Worm (Caenorhabditis elegans) whole organism, young adult: ENCODE results near the gene zyg-8.

Experiments used
- B0019.2 ChIP-seq: fragments of 200-800 bp; sonication (Bioruptor generic); conservative IDR thresholded peaks from 2 replicates; pipeline ENCODE4 v1.3.6; 2022; ENCODE audit warnings: missing genetic modification reagents, missing genetic modification characterization, missing compliant biosample characterization
- B0336.3 ChIP-seq: fragments of 200-800 bp; sonication (Bioruptor generic); IDR thresholded peaks from 2 replicates; pipeline ENCODE4 v1.3.6; 2022; ENCODE audit warnings: missing genetic modification characterization, missing compliant biosample characterization
- F33H1.4 ChIP-seq: fragments of 200-800 bp; sonication (Bioruptor generic); IDR thresholded peaks from 2 replicates; pipeline ENCODE4 v1.3.6; 2022; ENCODE audit warnings: missing genetic modification reagents, missing genetic modification characterization, missing compliant biosample characterization
- F57A8.1 ChIP-seq: fragments of 200-800 bp; sonication (Bioruptor generic); optimal IDR thresholded peaks from 2 replicates; lab custom pipeline; 2018; ENCODE audit warnings: mild to moderate bottlenecking, missing genetic modification characterization, moderate library complexity, missing compliant biosample characterization
- F57C9.4 ChIP-seq: sonication (generic microtip); optimal IDR thresholded peaks from 2 replicates; lab custom pipeline; 2017; ENCODE audit warnings: mild to moderate bottlenecking, missing genetic modification characterization, missing compliant biosample characterization
- Y53F4B.3 ChIP-seq: fragments of 200-800 bp; sonication (Bioruptor generic); IDR thresholded peaks from 2 replicates; pipeline ENCODE4 v1.3.6; 2022; ENCODE audit warnings: missing genetic modification reagents, missing genetic modification characterization, missing compliant biosample characterization
- Y79H2A.3 ChIP-seq: fragments of 200-800 bp; sonication (Bioruptor generic); conservative IDR thresholded peaks from 2 replicates; pipeline ENCODE4 v1.3.6; 2022; ENCODE audit warnings: missing genetic modification reagents, missing genetic modification characterization, missing compliant biosample characterization
- ama-1 ChIP-seq, 3 experiments: fragments of 150-350 bp in 1 of 3; sonication (generic microtip) in 2 of 3; optimal IDR thresholded peaks; 2 replicates each; lab custom pipeline; 2014 to 2018; ENCODE audit warnings: missing biosample characterization in 2 of 3, missing genetic modification characterization in 2 of 3, missing genetic modification reagents in 2 of 3
- aptf-3 ChIP-seq: fragments of 200-800 bp; sonication (Bioruptor generic); IDR thresholded peaks from 2 replicates; pipeline ENCODE4 v1.3.6; 2022; ENCODE audit warnings: missing genetic modification characterization, missing compliant biosample characterization
- atf-7 ChIP-seq: sonication (generic microtip); optimal IDR thresholded peaks from 2 replicates; lab custom pipeline; 2017; ENCODE audit warnings: mild to moderate bottlenecking, missing genetic modification characterization, missing compliant biosample characterization
- attf-6 ChIP-seq: fragments of 200-800 bp; sonication (Bioruptor generic); IDR thresholded peaks from 2 replicates; pipeline ENCODE4 v1.3.6; 2022; ENCODE audit warnings: missing genetic modification reagents, missing genetic modification characterization, missing compliant biosample characterization
- bed-1 ChIP-seq: fragments of 200-800 bp; sonication (Bioruptor generic); IDR thresholded peaks from 2 replicates; pipeline ENCODE4 v1.3.6; 2022; ENCODE audit warnings: missing genetic modification reagents, missing genetic modification characterization, missing compliant biosample characterization
- cebp-1 ChIP-seq, 2 experiments: fragments of 200-800 bp in 1 of 2; sonication (Bioruptor generic) in 1 of 2; sonication (generic microtip) in 1 of 2; IDR thresholded peaks in 1 of 2; optimal IDR thresholded peaks in 1 of 2; 2 replicates each; pipeline versions ENCODE4 v1.3.6 to Lab custom; 2017 to 2022; ENCODE audit warnings: missing compliant biosample characterization in 2 of 2, missing genetic modification characterization in 2 of 2, mild to moderate bottlenecking in 1 of 2, missing genetic modification reagents in 1 of 2, moderate library complexity in 1 of 2
- ceh-27 ChIP-seq: fragments of 200-800 bp; sonication (Bioruptor generic); optimal IDR thresholded peaks from 2 replicates; lab custom pipeline; 2018; ENCODE audit warnings: mild to moderate bottlenecking, missing genetic modification characterization, moderate library complexity, missing compliant biosample characterization
- ceh-40 ChIP-seq: fragments of 200-800 bp; sonication (Bioruptor generic); IDR thresholded peaks from 2 replicates; pipeline ENCODE4 v1.3.6; 2022; ENCODE audit warnings: missing genetic modification characterization, missing compliant biosample characterization
- die-1 ChIP-seq: sonication (generic microtip); optimal IDR thresholded peaks from 2 replicates; lab custom pipeline; 2016; ENCODE audit warnings: missing genotype, mild to moderate bottlenecking, missing genetic modification characterization, missing compliant biosample characterization
- dox-1 ChIP-seq: fragments of 200-800 bp; sonication (Bioruptor generic); IDR thresholded peaks from 2 replicates; pipeline ENCODE4 v1.3.6; 2022; ENCODE audit warnings: missing genetic modification reagents, missing genetic modification characterization, missing compliant biosample characterization
- efl-1 ChIP-seq: fragments of 150-350 bp; optimal IDR thresholded peaks from 2 replicates; lab custom pipeline; 2014; ENCODE audit warnings: missing biosample characterization, missing genetic modification reagents, missing genetic modification characterization
- egrh-3 ChIP-seq: fragments of 200-800 bp; sonication (Bioruptor generic); IDR thresholded peaks from 2 replicates; pipeline ENCODE4 v1.3.6; 2022; ENCODE audit warnings: missing genetic modification reagents, missing genetic modification characterization, missing compliant biosample characterization
- ekl-4 ChIP-seq: fragments of 200-800 bp; sonication (Bioruptor generic); IDR thresholded peaks from 2 replicates; pipeline ENCODE4 v1.3.6; 2022; ENCODE audit warnings: missing genetic modification reagents, missing genetic modification characterization, missing compliant biosample characterization
- fkh-3 ChIP-seq: sonication (generic microtip); optimal IDR thresholded peaks from 2 replicates; lab custom pipeline; 2016; ENCODE audit warnings: mild to moderate bottlenecking, missing genetic modification characterization, missing compliant biosample characterization
- gei-17 ChIP-seq: fragments of 200-800 bp; sonication (Bioruptor generic); optimal IDR thresholded peaks from 2 replicates; lab custom pipeline; 2018; ENCODE audit warnings: mild to moderate bottlenecking, missing genetic modification characterization, missing compliant biosample characterization
- hmg-1.2 ChIP-seq: fragments of 200-800 bp; sonication (Bioruptor generic); IDR thresholded peaks from 2 replicates; pipeline ENCODE4 v1.3.6; 2022; ENCODE audit warnings: missing genetic modification reagents, missing genetic modification characterization, missing compliant biosample characterization
- hmg-20 ChIP-seq: fragments of 200-800 bp; sonication (Bioruptor generic); IDR thresholded peaks from 2 replicates; pipeline ENCODE4 v1.3.6; 2022; ENCODE audit warnings: missing genetic modification reagents, missing genetic modification characterization, missing compliant biosample characterization
- hsf-1 ChIP-seq: fragments of 200-800 bp; sonication (Bioruptor generic); IDR thresholded peaks from 2 replicates; pipeline ENCODE4 v1.3.6; 2022; ENCODE audit warnings: missing genetic modification reagents, missing genetic modification characterization, missing compliant biosample characterization
- lag-1 ChIP-seq: fragments of 200-800 bp; sonication (Bioruptor generic); IDR thresholded peaks from 2 replicates; pipeline ENCODE4 v1.3.6; 2022; ENCODE audit warnings: missing genetic modification reagents, missing genetic modification characterization, missing compliant biosample characterization
- let-526 ChIP-seq: fragments of 200-800 bp; sonication (Bioruptor generic); IDR thresholded peaks from 2 replicates; pipeline ENCODE4 v1.3.6; 2022; ENCODE audit warnings: missing genetic modification reagents, missing genetic modification characterization, missing compliant biosample characterization
- lsl-1 ChIP-seq: fragments of 200-800 bp; sonication (Bioruptor generic); optimal IDR thresholded peaks from 2 replicates; lab custom pipeline; 2018; ENCODE audit warnings: mild to moderate bottlenecking, missing genetic modification characterization, moderate library complexity, missing compliant biosample characterization
- lsy-27 ChIP-seq: sonication (generic microtip); optimal IDR thresholded peaks from 2 replicates; lab custom pipeline; 2017; ENCODE audit warnings: missing genetic modification characterization, mild to moderate bottlenecking, missing compliant biosample characterization, antibody characterized with exemption, missing genotype, borderline replicate concordance; ENCODE audit not compliant: insufficient read depth
- madf-6 ChIP-seq: fragments of 200-800 bp; sonication (Bioruptor generic); IDR thresholded peaks from 2 replicates; pipeline ENCODE4 v1.3.6; 2022; ENCODE audit warnings: missing genetic modification reagents, missing genetic modification characterization, missing compliant biosample characterization
- mcd-1 ChIP-seq: fragments of 200-800 bp; sonication (Bioruptor generic); IDR thresholded peaks from 2 replicates; pipeline ENCODE4 v1.3.6; 2022; ENCODE audit warnings: missing genetic modification reagents, missing genetic modification characterization, missing compliant biosample characterization
- mxl-1 ChIP-seq: sonication (generic microtip); optimal IDR thresholded peaks from 2 replicates; lab custom pipeline; 2016; ENCODE audit warnings: missing genetic modification characterization, missing compliant biosample characterization
- nfya-1 ChIP-seq: sonication (generic microtip); optimal IDR thresholded peaks from 2 replicates; lab custom pipeline; 2017; ENCODE audit warnings: antibody characterized with exemption, missing compliant biosample characterization, missing genetic modification characterization, borderline replicate concordance; ENCODE audit not compliant: insufficient read depth
- nfya-2 ChIP-seq: fragments of 200-800 bp; sonication (Bioruptor generic); IDR thresholded peaks from 2 replicates; pipeline ENCODE4 v1.3.6; 2022; ENCODE audit warnings: missing genetic modification reagents, missing genetic modification characterization, missing compliant biosample characterization
- nfyb-1 ChIP-seq: fragments of 200-800 bp; sonication (Bioruptor generic); IDR thresholded peaks from 2 replicates; pipeline ENCODE4 v1.3.6; 2022; ENCODE audit warnings: missing genetic modification reagents, missing genetic modification characterization, missing compliant biosample characterization
- nhr-27 ChIP-seq: fragments of 200-800 bp; sonication (Bioruptor generic); optimal IDR thresholded peaks from 2 replicates; lab custom pipeline; 2018; ENCODE audit warnings: mild to moderate bottlenecking, missing genetic modification characterization, moderate library complexity, missing compliant biosample characterization
- nhr-80 ChIP-seq: sonication (generic microtip); optimal IDR thresholded peaks from 2 replicates; lab custom pipeline; 2016; ENCODE audit warnings: missing genetic modification characterization, missing compliant biosample characterization
- nhr-90 ChIP-seq: sonication (generic microtip); optimal IDR thresholded peaks from 2 replicates; lab custom pipeline; 2016; ENCODE audit warnings: missing genotype, mild to moderate bottlenecking, missing genetic modification characterization, missing compliant biosample characterization
- pha-4 ChIP-seq: fragments of 150-350 bp; sonication (generic microtip); optimal IDR thresholded peaks from 2 replicates; lab custom pipeline; 2014; ENCODE audit warnings: missing biosample characterization, missing genetic modification reagents, missing genetic modification characterization
- sea-2 ChIP-seq: fragments of 200-800 bp; sonication (Bioruptor generic); IDR thresholded peaks from 2 replicates; pipeline ENCODE4 v1.3.6; 2022; ENCODE audit warnings: missing genetic modification characterization, missing compliant biosample characterization
- snpc-1.3 ChIP-seq: sonication (generic microtip); optimal IDR thresholded peaks from 2 replicates; lab custom pipeline; 2017; ENCODE audit warnings: missing genetic modification characterization, mild to moderate bottlenecking, missing compliant biosample characterization, antibody characterized with exemption, moderate library complexity, missing genotype, missing genetic modification reagents; ENCODE audit not compliant: insufficient read depth
- somi-1 ChIP-seq: fragments of 200-800 bp; sonication (Bioruptor generic); optimal IDR thresholded peaks from 2 replicates; lab custom pipeline; 2018; ENCODE audit warnings: mild to moderate bottlenecking, missing genetic modification characterization, missing compliant biosample characterization
- zfh-2 ChIP-seq: fragments of 200-800 bp; sonication (Bioruptor generic); conservative IDR thresholded peaks from 2 replicates; pipeline ENCODE4 v1.3.6; 2022; ENCODE audit warnings: missing genetic modification reagents, missing genetic modification characterization, missing compliant biosample characterization
- ztf-25 ChIP-seq: fragments of 200-800 bp; sonication (Bioruptor generic); IDR thresholded peaks from 2 replicates; pipeline ENCODE4 v1.3.6; 2022; ENCODE audit warnings: missing genetic modification reagents, missing genetic modification characterization, missing compliant biosample characterization

The zyg-8 gene

ce11 chrIII:12017999-12018398 lies 43.5 kb upstream of the zyg-8 start:
- no peak for TF ChIP-seq snpc-1.3 (tag; lab: Kevin White, UChicago)
- no peak for TF ChIP-seq ztf-25 (GFP tag; lab: Robert Waterston, UW)
- TF ChIP-seq atf-7 (tag; lab: Kevin White, UChicago) = no peak
- TF ChIP-seq lsy-27 (tag; lab: Kevin White, UChicago) = no peak
- TF ChIP-seq sea-2 (GFP tag; lab: Robert Waterston, UW) = no peak
- TF ChIP-seq hmg-20 = no peak
- no peak for TF ChIP-seq hmg-1.2 (GFP tag; lab: Robert Waterston, UW)
- no peak for TF ChIP-seq let-526 (GFP tag; lab: Robert Waterston, UW)
- TF ChIP-seq fkh-3 (tag; lab: Kevin White, UChicago) = no peak
- TF ChIP-seq attf-6 (GFP tag; lab: Robert Waterston, UW) = no peak
- TF ChIP-seq ekl-4 = no peak
- TF ChIP-seq aptf-3 = no peak
- no peak for TF ChIP-seq somi-1
- no peak for TF ChIP-seq F57C9.4 (tag; lab: Kevin White, UChicago)

- TF ChIP-seq ama-1 (optimal IDR thresholded peaks at IDR 0.05; lab: Kevin White, UChicago) = peak; percentile 9
- TF ChIP-seq ama-1 (GFP tag; optimal IDR thresholded peaks at IDR 0.05; lab: Kevin White, UChicago) = no peak
- peak; percentile 76 for TF ChIP-seq atf-7 (tag; lab: Kevin White, UChicago)
- TF ChIP-seq nhr-90 = no peak
These were observed 41.4 kb upstream of the zyg-8 start, which contains the start of gene brp-1 for ce11 chrIII:12020074-12020602. TSS of gene brp-1 (plus strand) at chrIII:12020552.

ce11 chrIII:12022281-12022680 lies 39.2 kb upstream of the zyg-8 start:
- TF ChIP-seq ztf-25 (GFP tag; lab: Robert Waterston, UW) = no peak
- no peak for TF ChIP-seq Y79H2A.3 (GFP tag; lab: Robert Waterston, UW)
- no peak for TF ChIP-seq lag-1 (GFP tag; lab: Robert Waterston, UW)
- no peak for TF ChIP-seq F33H1.4 (GFP tag; lab: Robert Waterston, UW)
- no peak for TF ChIP-seq B0019.2
- no peak for TF ChIP-seq mcd-1 (GFP tag; lab: Robert Waterston, UW)
- TF ChIP-seq cebp-1 (GFP tag; IDR thresholded peaks at IDR 0.05; lab: Robert Waterston, UW) = no peak
- no peak for TF ChIP-seq cebp-1 (tag; optimal IDR thresholded peaks at IDR 0.05; lab: Kevin White, UChicago)
- TF ChIP-seq ceh-27 = no peak
- TF ChIP-seq gei-17 = no peak
- no peak for TF ChIP-seq nhr-80 (tag; lab: Kevin White, UChicago)
- TF ChIP-seq nhr-27 (tag; lab: Kevin White, UChicago) = no peak
- no peak for TF ChIP-seq nfya-1
- peak; percentile 16 for TF ChIP-seq F57A8.1 (GFP tag; lab: Kevin White, UChicago)
- TF ChIP-seq hsf-1 (GFP tag; lab: Robert Waterston, UW) = 0 out of 2 replicates have a peak, but pooled peaks have one; percentile 8
- no peak for TF ChIP-seq ceh-40 (GFP tag; lab: Robert Waterston, UW)
- TF ChIP-seq madf-6 = no peak
- TF ChIP-seq pha-4 = no peak
- TF ChIP-seq dox-1 (GFP tag; lab: Robert Waterston, UW) = 0 out of 2 replicates have a peak, but pooled peaks have one; percentile 29
- no peak for TF ChIP-seq bed-1 (GFP tag; lab: Robert Waterston, UW)
- no peak for TF ChIP-seq lsl-1 (GFP tag; lab: Kevin White, UChicago)
- TF ChIP-seq nfya-2 (GFP tag; lab: Robert Waterston, UW) = no peak
- no peak for TF ChIP-seq mxl-1 (tag; lab: Kevin White, UChicago)
- no peak for TF ChIP-seq sea-2 (GFP tag; lab: Robert Waterston, UW)
- no peak for TF ChIP-seq die-1
- TF ChIP-seq egrh-3 (GFP tag; lab: Robert Waterston, UW) = 0 out of 2 replicates have a peak, but pooled peaks have one; percentile 26
- TF ChIP-seq nfyb-1 (GFP tag; lab: Robert Waterston, UW) = no peak
- peak; percentile 67; the same call in 1 of the 2 replicates for TF ChIP-seq B0336.3
- no peak for TF ChIP-seq Y53F4B.3 (GFP tag; lab: Robert Waterston, UW)
- TF ChIP-seq efl-1 (GFP tag; lab: Kevin White, UChicago) = no peak
- TF ChIP-seq zfh-2 = peak; percentile 73
